Worm (Caenorhabditis elegans) whole organism, L3 larva: ENCODE results near the gene C25F9.13.

Experiments used
- aly-2 ChIP-seq: fragments of 150-350 bp; optimal IDR thresholded peaks from 2 replicates; lab custom pipeline; 2014; ENCODE audit warnings: missing biosample characterization, missing genetic modification characterization
- ceh-28 ChIP-seq: fragments of 150-350 bp; optimal IDR thresholded peaks from 2 replicates; lab custom pipeline; 2014; ENCODE audit warnings: missing biosample characterization, missing genetic modification reagents, missing genetic modification characterization
- ceh-82 ChIP-seq: fragments of 150-350 bp; optimal IDR thresholded peaks from 2 replicates; lab custom pipeline; 2014; ENCODE audit warnings: missing biosample characterization, missing genetic modification characterization
- ceh-9 ChIP-seq: sonication (generic microtip); optimal IDR thresholded peaks from 2 replicates; lab custom pipeline; 2018; ENCODE audit warnings: missing biosample characterization, missing genetic modification characterization
- egl-5 ChIP-seq: fragments of 150-350 bp; optimal IDR thresholded peaks from 2 replicates; lab custom pipeline; 2017; ENCODE audit warnings: missing biosample characterization, missing genetic modification reagents, missing genetic modification characterization, inconsistent platforms
- elt-1 ChIP-seq: fragments of 150-350 bp; optimal IDR thresholded peaks from 2 replicates; lab custom pipeline; 2014; ENCODE audit warnings: missing biosample characterization, missing genetic modification characterization
- fkh-10 ChIP-seq: sonication (generic microtip); optimal IDR thresholded peaks from 2 replicates; lab custom pipeline; 2017; ENCODE audit warnings: missing biosample characterization, missing genetic modification reagents, missing genetic modification characterization
- nhr-28 ChIP-seq: fragments of 150-350 bp; optimal IDR thresholded peaks from 2 replicates; lab custom pipeline; 2014; ENCODE audit warnings: missing biosample characterization, missing genetic modification characterization
- nhr-77 ChIP-seq: fragments of 150-350 bp; optimal IDR thresholded peaks from 2 replicates; lab custom pipeline; 2014; ENCODE audit warnings: missing biosample characterization, missing genetic modification characterization
- pha-4 ChIP-seq: fragments of 150-350 bp; optimal IDR thresholded peaks from 2 replicates; lab custom pipeline; 2014; ENCODE audit warnings: missing biosample characterization, missing genetic modification reagents, missing genetic modification characterization
- sea-2 ChIP-seq: fragments of 150-350 bp; sonication (generic microtip); optimal IDR thresholded peaks from 4 replicates; lab custom pipeline; 2014; ENCODE audit warnings: missing biosample characterization, missing genetic modification reagents, missing genetic modification characterization
- unc-62 ChIP-seq: fragments of 150-350 bp; sonication (generic microtip); optimal IDR thresholded peaks from 4 replicates; lab custom pipeline; 2014; ENCODE audit warnings: missing biosample characterization, missing genetic modification reagents, missing genetic modification characterization

ce11 chrV:19356717-19357116 is 42.1 kb downstream of the C25F9.13 start:
- TF ChIP-seq nhr-77: no peak
- TF ChIP-seq nhr-28 (tag; lab: Kevin White, UChicago): no peak
- no peak for TF ChIP-seq ceh-9 (tag; lab: Kevin White, UChicago)
- TF ChIP-seq egl-5: no peak
- TF ChIP-seq elt-1: no peak
- TF ChIP-seq unc-62 (GFP tag; lab: Kevin White, UChicago): no peak
- no peak for TF ChIP-seq pha-4 (tag; lab: Kevin White, UChicago)
- no peak for TF ChIP-seq ceh-82 (tag; lab: Kevin White, UChicago)
- no peak for TF ChIP-seq fkh-10 (GFP tag; lab: Kevin White, UChicago)
- no peak for TF ChIP-seq ceh-28
- no peak for TF ChIP-seq aly-2 (tag; lab: Kevin White, UChicago)
- TF ChIP-seq sea-2 (GFP tag; lab: Kevin White, UChicago): no peak
